Fruit fly (Drosophila melanogaster) whole organism, prepupa: ENCODE data around the gene CAHbeta.
A peak's percentile ranks its signal among the peaks of the same experiment; 100 is the strongest.

Source experiments
- Blimp-1 ChIP-seq: fragments of 200-800 bp; sonication (Bioruptor generic); optimal IDR thresholded peaks from 3 replicates; lab custom pipeline; 2017; ENCODE audit warnings: missing biosample characterization, missing genetic modification characterization, mild to moderate bottlenecking, moderate library complexity, missing genetic modification reagents
- CG16779 ChIP-seq: fragments of 200-800 bp; sonication (Bioruptor generic); optimal IDR thresholded peaks from 3 replicates; lab custom pipeline; 2017; ENCODE audit warnings: missing biosample characterization, mild to moderate bottlenecking, missing genetic modification characterization
- CG32006 ChIP-seq: fragments of 200-800 bp; sonication (Bioruptor generic); optimal IDR thresholded peaks from 3 replicates; lab custom pipeline; 2017; ENCODE audit warnings: missing biosample characterization, mild to moderate bottlenecking, missing genetic modification characterization
- CG6276 ChIP-seq: fragments of 200-800 bp; sonication (Bioruptor generic); optimal IDR thresholded peaks from 2 replicates; lab custom pipeline; 2017; ENCODE audit warnings: missing biosample characterization, mild to moderate bottlenecking, missing genetic modification characterization
- Eip75B ChIP-seq: fragments of 200-800 bp; sonication (Bioruptor generic); optimal IDR thresholded peaks from 3 replicates; lab custom pipeline; 2016; ENCODE audit warnings: missing biosample characterization, missing genetic modification characterization
- Eip93F ChIP-seq: fragments of 200-800 bp; sonication (Bioruptor generic); optimal IDR thresholded peaks from 2 replicates; lab custom pipeline; 2016; ENCODE audit warnings: missing biosample characterization, mild to moderate bottlenecking, missing genetic modification characterization
- Gug ChIP-seq: fragments of 200-800 bp; sonication (Bioruptor generic); IDR thresholded peaks from 2 replicates; pipeline ENCODE4 v1.3.6; 2022; ENCODE audit warnings: missing biosample characterization, missing genetic modification characterization
- Lpt ChIP-seq: fragments of 200-800 bp; sonication (Bioruptor generic); optimal IDR thresholded peaks from 3 replicates; lab custom pipeline; 2016; ENCODE audit warnings: missing biosample characterization, missing genetic modification characterization
- fd59A ChIP-seq: fragments of 200-800 bp; sonication (Bioruptor generic); optimal IDR thresholded peaks from 2 replicates; lab custom pipeline; 2017; ENCODE audit warnings: missing biosample characterization, mild to moderate bottlenecking, missing genetic modification characterization, missing genetic modification reagents
- spab ChIP-seq: fragments of 200-800 bp; sonication (Bioruptor generic); optimal IDR thresholded peaks from 2 replicates; lab custom pipeline; 2017; ENCODE audit warnings: missing biosample characterization, mild to moderate bottlenecking, missing genetic modification characterization, missing genetic modification reagents

dm6 chr3R:8966598-8966997 is 14.1 kb upstream of the CAHbeta start:
- TF ChIP-seq Eip93F (GFP tag; lab: Kevin White, UChicago) (no peak), CG6276 (GFP tag; lab: Kevin White, UChicago) (no peak), fd59A (GFP tag; lab: Kevin White, UChicago) (no peak), CG16779 (tag; lab: Kevin White, UChicago) (no peak), Blimp-1 (GFP tag; lab: Kevin White, UChicago) (no peak), Lpt (GFP tag; lab: Kevin White, UChicago) (no peak), spab (GFP tag; lab: Kevin White, UChicago) (no peak), Eip75B (GFP tag; lab: Kevin White, UChicago) (no peak), CG32006 (GFP tag; lab: Kevin White, UChicago) (peak; percentile 67), Gug (GFP tag; lab: Robert Waterston, UW) (no peak)
